Worm (Caenorhabditis elegans): ENCODE results near the gene fbxa-82.
"Not testable (repeated sequence)": the region's sequence is repeated elsewhere in the genome, so short reads cannot be mapped to it uniquely, and the experiment has no call there.

DNA sequence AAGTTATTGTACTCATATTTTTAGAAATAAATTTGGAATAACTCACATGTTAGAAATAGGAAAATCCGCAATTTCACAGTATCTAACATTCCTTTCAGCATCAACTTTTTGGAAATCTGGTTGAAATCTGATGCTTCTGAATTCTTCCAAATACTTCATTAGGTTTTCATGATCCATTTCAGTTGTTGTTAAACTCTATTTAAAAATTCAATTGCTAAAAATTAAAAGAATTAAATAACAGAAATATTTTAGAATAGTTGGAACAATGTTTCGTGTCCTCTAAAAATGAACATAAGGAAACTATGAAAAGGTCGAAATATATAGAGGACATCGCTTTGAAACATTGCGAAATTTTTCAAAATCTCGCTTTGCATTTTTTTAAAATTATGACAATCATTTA lies 21.0 kb downstream of the fbxa-82 start, which contains the start of gene cng-1:
- TF ChIP-seq sem-2 (GFP tag; optimal IDR thresholded peaks at IDR 0.05); nhr-237 (tag; optimal IDR thresholded peaks at IDR 0.05); nhr-28 (tag; optimal IDR thresholded peaks at IDR 0.05); M03D4.4 (tag; optimal IDR thresholded peaks at IDR 0.05); lsy-2 (tag; optimal IDR thresholded peaks at IDR 0.05); mep-1 (tag; optimal IDR thresholded peaks at IDR 0.05); nhr-76 (tag; optimal IDR thresholded peaks at IDR 0.05); snpc-4 (tag; optimal IDR thresholded peaks at IDR 0.05); pha-4 (tag; optimal IDR thresholded peaks at IDR 0.05); lin-13 (tag; optimal IDR thresholded peaks at IDR 0.05); bed-3 (GFP tag; optimal IDR thresholded peaks at IDR 0.05): not testable (repeated sequence)

Data from whole organism, mixed stage, embryonic.